Fruit fly (Drosophila melanogaster) whole organism: ENCODE results near the gene Tep1.

ENCODE experiments used
- Dll ChIP-seq: fragments of >200 bp; optimal IDR thresholded peaks from 2 replicates; lab custom pipeline; 2017
- EcR ChIP-seq, 2 experiments: fragments of >200 bp; optimal IDR thresholded peaks; 2 replicates each; lab custom pipeline; 2017; ENCODE audit warnings: missing biosample characterization in 2 of 2, missing genetic modification characterization in 2 of 2, missing genetic modification reagents in 2 of 2
- pan ChIP-seq: fragments of >200 bp; optimal IDR thresholded peaks from 2 replicates; lab custom pipeline; 2017
- psq ChIP-seq: fragments of >200 bp; optimal IDR thresholded peaks from 2 replicates; lab custom pipeline; 2017
- usp ChIP-seq: fragments of >200 bp; optimal IDR thresholded peaks from 2 replicates; lab custom pipeline; 2017; ENCODE audit warnings: missing biosample characterization, missing genetic modification characterization, mixed read lengths

- TF ChIP-seq usp (GFP tag; lab: Kevin White, UChicago): no peak
- no peak for TF ChIP-seq psq (lab: Kevin White, UChicago)
- no peak for TF ChIP-seq EcR (GFP tag; optimal IDR thresholded peaks at IDR 0.05; lab: Kevin White, UChicago)
- TF ChIP-seq pan: no peak
- TF ChIP-seq Dll (lab: Kevin White, UChicago): no peak
These were observed 42.5 kb upstream of the Tep1 start for dm6 chr2L:15936138-15936537.
